Fruit fly (Drosophila melanogaster) whole organism, pupa: Measurements from ENCODE around the gene scrib.

ENCODE experiments used
- CG10348 ChIP-seq: fragments of 200-800 bp; sonication (Bioruptor generic); IDR thresholded peaks from 2 replicates; pipeline ENCODE4 v1.3.6; 2022; ENCODE audit warnings: missing biosample characterization, missing genetic modification characterization
- CG13204 ChIP-seq: fragments of 200-800 bp; sonication (Bioruptor generic); optimal IDR thresholded peaks from 2 replicates; lab custom pipeline; 2018; ENCODE audit warnings: missing biosample characterization, mild to moderate bottlenecking, missing genetic modification characterization, moderate library complexity
- CG14655 ChIP-seq: fragments of 200-800 bp; sonication (Bioruptor generic); optimal IDR thresholded peaks from 3 replicates; lab custom pipeline; 2017; ENCODE audit warnings: mild to moderate bottlenecking, missing biosample characterization, missing genetic modification reagents, missing genetic modification characterization
- CG32121 ChIP-seq: fragments of 200-800 bp; sonication (Bioruptor generic); IDR thresholded peaks from 2 replicates; pipeline ENCODE4 v1.3.6; 2022; ENCODE audit warnings: missing biosample characterization, missing genetic modification characterization
- CG4496 ChIP-seq: fragments of 200-800 bp; sonication (Bioruptor generic); IDR thresholded peaks from 3 replicates; pipeline ENCODE4 v1.3.6; 2022; ENCODE audit warnings: missing biosample characterization, missing genetic modification characterization
- CG8159 ChIP-seq: fragments of 200-800 bp; sonication (Bioruptor generic); optimal IDR thresholded peaks from 3 replicates; lab custom pipeline; 2018; ENCODE audit warnings: missing biosample characterization, mild to moderate bottlenecking, missing genetic modification characterization, moderate library complexity
- CG8301 ChIP-seq: fragments of 200-800 bp; sonication (Bioruptor generic); optimal IDR thresholded peaks from 2 replicates; lab custom pipeline; 2018; ENCODE audit warnings: missing biosample characterization, mild to moderate bottlenecking, missing genetic modification characterization
- CG9948 ChIP-seq: fragments of 200-800 bp; sonication (Bioruptor generic); optimal IDR thresholded peaks from 2 replicates; lab custom pipeline; 2018; ENCODE audit warnings: missing biosample characterization, mild to moderate bottlenecking, missing genetic modification characterization, moderate library complexity
- D1 ChIP-seq: fragments of 200-800 bp; sonication (Bioruptor generic); optimal IDR thresholded peaks from 2 replicates; lab custom pipeline; 2018; ENCODE audit warnings: missing biosample characterization, mild to moderate bottlenecking, missing genetic modification characterization, moderate library complexity
- Ets98B ChIP-seq: fragments of 200-800 bp; sonication (Bioruptor generic); IDR thresholded peaks from 2 replicates; pipeline ENCODE4 v1.3.6; 2022; ENCODE audit warnings: missing biosample characterization, missing genetic modification characterization
- Pif1A ChIP-seq: fragments of 200-800 bp; sonication (Bioruptor generic); optimal IDR thresholded peaks from 3 replicates; lab custom pipeline; 2016; ENCODE audit warnings: missing biosample characterization, missing genetic modification characterization
- Pif1B ChIP-seq: fragments of 200-800 bp; sonication (Bioruptor generic); optimal IDR thresholded peaks from 3 replicates; lab custom pipeline; 2016; ENCODE audit warnings: missing biosample characterization, missing genetic modification characterization
- Snoo ChIP-seq: fragments of 200-800 bp; sonication (Bioruptor generic); optimal IDR thresholded peaks from 3 replicates; lab custom pipeline; 2017; ENCODE audit warnings: missing biosample characterization, mild to moderate bottlenecking, missing genetic modification characterization, inconsistent platforms
- fd96Ca ChIP-seq: fragments of 200-800 bp; sonication (Bioruptor generic); IDR thresholded peaks from 3 replicates; pipeline ENCODE4 v1.3.6; 2022; ENCODE audit warnings: missing biosample characterization, missing genetic modification characterization
- gl ChIP-seq: fragments of 200-800 bp; sonication (Bioruptor generic); optimal IDR thresholded peaks from 2 replicates; lab custom pipeline; 2018; ENCODE audit warnings: missing biosample characterization, mild to moderate bottlenecking, missing genetic modification characterization

scrib gene

DNA sequence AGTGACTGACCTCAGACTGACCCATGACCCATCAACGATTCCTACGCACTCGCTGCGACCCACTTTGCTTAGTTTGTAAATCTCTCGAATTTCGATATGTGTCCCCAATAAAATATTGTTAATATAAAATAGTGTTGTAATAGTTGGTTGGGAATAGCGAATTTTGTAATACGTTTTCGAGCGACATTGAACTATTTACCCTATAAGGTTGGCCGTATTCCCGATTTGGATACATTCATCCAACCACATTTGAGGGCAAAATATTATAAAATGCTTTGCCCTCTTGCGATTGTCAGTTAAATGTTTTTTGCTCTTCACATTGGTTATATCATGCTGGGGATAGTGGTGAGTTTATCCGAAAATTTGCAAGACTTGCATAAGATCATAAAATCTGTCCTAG is 98.4 kb downstream of the scrib start, which contains the start of gene TwdlR:
Gene TwdlR, plus strand, starts transcription at position 301 of the 400 bp plus-strand sequence.
- TF ChIP-seq CG4496 (GFP tag; lab: Robert Waterston, UW) (no peak), Snoo (tag; lab: Kevin White, UChicago) (no peak), Ets98B (no peak), CG8301 (tag; lab: Kevin White, UChicago) (no peak), CG9948 (no peak), Pif1A (no peak)

DNA sequence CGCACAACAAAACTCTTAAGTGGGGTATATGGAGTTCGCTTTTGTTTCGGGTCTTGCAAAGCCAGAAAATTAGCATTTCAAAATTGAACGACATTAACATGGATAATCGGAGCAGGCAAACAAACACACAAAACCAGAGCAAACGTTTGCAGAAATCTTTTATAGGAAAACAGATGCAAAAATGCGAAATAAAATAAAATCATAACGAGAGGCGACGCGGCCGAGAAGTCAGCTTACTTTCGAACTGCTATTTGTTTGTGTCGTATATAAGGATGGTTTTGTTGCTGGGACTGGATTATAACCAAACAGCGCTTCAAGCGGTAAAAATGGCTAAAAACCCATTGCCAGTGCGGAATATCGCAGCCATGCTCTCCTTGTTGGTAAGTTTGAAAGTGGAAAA is 100.2 kb downstream of the scrib start, which contains the start of gene TwdlS:
Gene TwdlS, plus strand, starts transcription at position 301 of the 400 bp plus-strand sequence.
- TF ChIP-seq CG14655 (GFP tag; lab: Kevin White, UChicago) (no peak), Pif1B (no peak), CG8159 (tag; lab: Kevin White, UChicago) (no peak), D1 (no peak), Ets98B (no peak), CG10348 (GFP tag; lab: Robert Waterston, UW) (no peak)
- TF ChIP-seq, all 21 proteins: peak for 0

- no peak for TF ChIP-seq Ets98B
- no peak for TF ChIP-seq D1
- TF ChIP-seq Pif1A, result no peak
- no peak for TF ChIP-seq CG13204 (GFP tag; lab: Kevin White, UChicago)
- TF ChIP-seq fd96Ca, result no peak
- no peak for TF ChIP-seq CG14655 (GFP tag; lab: Kevin White, UChicago)
- no peak for TF ChIP-seq CG8159 (tag; lab: Kevin White, UChicago)
- no peak for TF ChIP-seq CG32121 (GFP tag; lab: Robert Waterston, UW)
- TF ChIP-seq gl (tag; lab: Kevin White, UChicago), result no peak
Measured at dm6 chr3R:26639503-26640075, 103.4 kb downstream of the scrib start, which contains the start of gene TwdlD. Gene TwdlD, plus strand, starts transcription at chr3R:26640025.
